Fruit fly (Drosophila melanogaster): Measurements from ENCODE around the gene Nmnat.
A peak's percentile ranks its signal among the peaks of the same experiment; 100 is the strongest.

Nmnat gene

DNA sequence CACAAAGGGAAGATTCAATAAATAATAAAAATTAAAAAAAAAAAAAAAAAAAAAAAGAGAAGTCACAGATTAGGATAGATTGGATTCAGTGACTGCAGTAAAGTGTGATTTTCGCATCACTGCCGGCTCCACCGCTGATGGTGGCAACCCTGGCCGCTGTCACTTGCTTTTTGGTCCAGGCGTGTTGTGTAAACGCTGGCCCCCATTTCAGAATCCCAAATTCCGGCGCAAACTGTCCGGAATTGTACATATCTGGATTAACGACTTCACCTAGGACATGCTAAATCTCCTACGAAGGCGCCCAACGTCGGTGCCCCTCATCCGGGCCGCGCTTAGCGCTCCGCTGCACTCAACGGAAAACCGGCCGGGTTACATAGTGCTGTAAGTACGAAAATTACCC is 13.2 kb upstream of the Nmnat start, which contains the start of gene CG11771 (continued):
- TF ChIP-seq tna (GFP tag; IDR thresholded peaks at IDR 0.05; ENCODE audit: partially characterized antibody) (no peak), CG4730 (GFP tag; IDR thresholded peaks at IDR 0.05) (no peak), CG15696 (tag; optimal IDR thresholded peaks at IDR 0.05) (no peak), CG34422 (GFP tag; IDR thresholded peaks at IDR 0.05) (peak; percentile 37; the same call in 1 of the 3 replicates), eve (GFP tag; optimal IDR thresholded peaks at IDR 0.05) (no peak), CG3407 (GFP tag; optimal IDR thresholded peaks at IDR 0.05) (no peak), Sox102F (GFP tag; optimal IDR thresholded peaks at IDR 0.05) (no peak), gcm2 (GFP tag; optimal IDR thresholded peaks at IDR 0.05) (no peak), E2f2 (GFP tag; IDR thresholded peaks at IDR 0.05) (peak; percentile 24; the same call in 1 of the 2 replicates)

dm6 chr3R:24934542-24934941 is 10.5 kb upstream of the Nmnat start:
- TF ChIP-seq Bdp1 (GFP tag; optimal IDR thresholded peaks at IDR 0.05) = no peak
- no peak for TF ChIP-seq CG15696 (tag; optimal IDR thresholded peaks at IDR 0.05)
- TF ChIP-seq stwl (tag; optimal IDR thresholded peaks at IDR 0.05) = no peak
- TF ChIP-seq sug (tag; optimal IDR thresholded peaks at IDR 0.05) = peak; percentile 28
- TF ChIP-seq CG32767 (GFP tag; IDR thresholded peaks at IDR 0.05) = no peak
- TF ChIP-seq exex (tag; optimal IDR thresholded peaks at IDR 0.05) = peak; percentile 73
- no peak for TF ChIP-seq crc (GFP tag; optimal IDR thresholded peaks at IDR 0.05)
- TF ChIP-seq grn (GFP tag; optimal IDR thresholded peaks at IDR 0.05) = peak; percentile 59
- peak; percentile 13 for TF ChIP-seq CG34376 (GFP tag; optimal IDR thresholded peaks at IDR 0.05)
- no peak for TF ChIP-seq tio (GFP tag; optimal IDR thresholded peaks at IDR 0.05)
- TF ChIP-seq Mad (GFP tag; optimal IDR thresholded peaks at IDR 0.05) = no peak
- no peak for TF ChIP-seq Mes4 (GFP tag; optimal IDR thresholded peaks at IDR 0.05)
- no peak for TF ChIP-seq odd (GFP tag; optimal IDR thresholded peaks at IDR 0.05)
- TF ChIP-seq cwo (GFP tag; optimal IDR thresholded peaks at IDR 0.05) = peak; percentile 22

dm6 chr3R:24935758-24936157 is 9.3 kb upstream of the Nmnat start:
- peak; percentile 54 for TF ChIP-seq Ets65A (GFP tag)
- TF ChIP-seq H15 (GFP tag; IDR thresholded peaks at IDR 0.05) = no peak
- TF ChIP-seq CG17802 (tag; optimal IDR thresholded peaks at IDR 0.05) = no peak
- TF ChIP-seq CG5180 (GFP tag; optimal IDR thresholded peaks at IDR 0.05) = no peak
- TF ChIP-seq Sry-δ (GFP tag; optimal IDR thresholded peaks at IDR 0.05) = no peak
- no peak for TF ChIP-seq CG18764 (GFP tag; optimal IDR thresholded peaks at IDR 0.05)
- no peak for TF ChIP-seq her (GFP tag; optimal IDR thresholded peaks at IDR 0.05)
- peak; percentile 85 for TF ChIP-seq nom (GFP tag; optimal IDR thresholded peaks at IDR 0.05)
- no peak for TF ChIP-seq Usf (GFP tag; optimal IDR thresholded peaks at IDR 0.05)
- TF ChIP-seq D19B (GFP tag; optimal IDR thresholded peaks at IDR 0.05) = no peak
- TF ChIP-seq nerfin-2 (GFP tag; IDR thresholded peaks at IDR 0.05; ENCODE audit: partially characterized antibody) = no peak
- no peak for TF ChIP-seq bab2 (GFP tag; optimal IDR thresholded peaks at IDR 0.05)
- no peak for TF ChIP-seq gro (GFP tag; optimal IDR thresholded peaks at IDR 0.05)
- no peak for TF ChIP-seq ewg (GFP tag; optimal IDR thresholded peaks at IDR 0.05)

- TF ChIP-seq bowl (GFP tag; IDR thresholded peaks at IDR 0.05) (no peak), CG11398 (GFP tag; optimal IDR thresholded peaks at IDR 0.05) (no peak), HmgZ (tag; optimal IDR thresholded peaks at IDR 0.05) (peak; percentile 76), jing (GFP tag; optimal IDR thresholded peaks at IDR 0.05) (no peak), Hand (GFP tag; optimal IDR thresholded peaks at IDR 0.05) (no peak), CG17385 (GFP tag; optimal IDR thresholded peaks at IDR 0.05) (no peak), CG18764 (GFP tag; optimal IDR thresholded peaks at IDR 0.05) (no peak), sisA (GFP tag; IDR thresholded peaks at IDR 0.05) (no peak), CG2199 (GFP tag; IDR thresholded peaks at IDR 0.05) (no peak), yki (optimal IDR thresholded peaks at IDR 0.05) (no peak), Sin3A (optimal IDR thresholded peaks at IDR 0.05) (no peak), E2f2 (GFP tag; IDR thresholded peaks at IDR 0.05) (peak; percentile 88), fd102C (GFP tag; optimal IDR thresholded peaks at IDR 0.05) (no peak), CG7271 (tag; optimal IDR thresholded peaks at IDR 0.05) (no peak), Nf-YB (GFP tag; optimal IDR thresholded peaks at IDR 0.05) (peak; percentile 79), hth (optimal IDR thresholded peaks at IDR 0.05) (no peak)
These were observed 7.0 kb upstream of the Nmnat start, which contains the start of gene Osbp for dm6 chr3R:24938049-24938448. Gene Osbp (minus strand): TSS chr3R:24938222.
